Fruit fly (Drosophila melanogaster) whole organism, embryonic: ENCODE measurements around the gene Cka.

Source experiments
- Abd-B ChIP-seq: fragments of 200-800 bp; sonication (Bioruptor generic); optimal IDR thresholded peaks from 2 replicates; lab custom pipeline; 2018; ENCODE audit warnings: missing biosample characterization, mild to moderate bottlenecking, missing genetic modification characterization, moderate library complexity
- Atf6 ChIP-seq: fragments of 200-800 bp; sonication (Bioruptor generic); IDR thresholded peaks from 2 replicates; pipeline ENCODE4 v1.3.6; 2022; ENCODE audit warnings: missing biosample characterization, missing genetic modification characterization
- B-H2 ChIP-seq: fragments of 200-800 bp; sonication (Bioruptor generic); optimal IDR thresholded peaks from 2 replicates; lab custom pipeline; 2018; ENCODE audit warnings: missing biosample characterization, mild to moderate bottlenecking, missing genetic modification characterization
- CG10147 ChIP-seq: fragments of 200-800 bp; sonication (Bioruptor generic); optimal IDR thresholded peaks from 2 replicates; lab custom pipeline; 2019; ENCODE audit warnings: missing biosample characterization, mild to moderate bottlenecking, missing genetic modification characterization, moderate library complexity
- CG11398 ChIP-seq: fragments of 200-800 bp; sonication (Bioruptor generic); optimal IDR thresholded peaks from 2 replicates; lab custom pipeline; 2016; ENCODE audit warnings: missing biosample characterization, missing genetic modification characterization
- CG12769 ChIP-seq: fragments of 200-800 bp; sonication (Bioruptor generic); optimal IDR thresholded peaks from 2 replicates; lab custom pipeline; 2019; ENCODE audit warnings: missing biosample characterization, mild to moderate bottlenecking, missing genetic modification characterization, moderate library complexity
- CG2199 ChIP-seq: fragments of 200-800 bp; sonication (Bioruptor generic); IDR thresholded peaks from 3 replicates; pipeline ENCODE4 v1.3.6; 2022; ENCODE audit warnings: missing biosample characterization, missing genetic modification characterization
- CG34376 ChIP-seq: fragments of 200-800 bp; sonication (Bioruptor generic); optimal IDR thresholded peaks from 2 replicates; lab custom pipeline; 2018; ENCODE audit warnings: missing biosample characterization, mild to moderate bottlenecking, missing genetic modification characterization
- CG4730 ChIP-seq: fragments of 200-800 bp; sonication (Bioruptor generic); IDR thresholded peaks from 2 replicates; pipeline ENCODE4 v1.3.6; 2022; ENCODE audit warnings: missing biosample characterization, missing genetic modification characterization
- CG5180 ChIP-seq: fragments of 200-800 bp; sonication (Bioruptor generic); optimal IDR thresholded peaks from 3 replicates; lab custom pipeline; 2017; ENCODE audit warnings: missing biosample characterization, missing genetic modification characterization, mild to moderate bottlenecking, moderate library complexity, missing genetic modification reagents
- CG6791 ChIP-seq: fragments of 200-800 bp; sonication (Bioruptor generic); IDR thresholded peaks from 3 replicates; pipeline ENCODE4 v1.3.6; 2022; ENCODE audit warnings: missing biosample characterization, missing genetic modification characterization; ENCODE audit not compliant: partially characterized antibody
- CG7372 ChIP-seq: fragments of 200-800 bp; sonication (Bioruptor generic); IDR thresholded peaks from 2 replicates; pipeline ENCODE4 v1.3.6; 2022; ENCODE audit warnings: missing biosample characterization, missing genetic modification characterization
- CG9609 ChIP-seq: fragments of 200-800 bp; sonication (Bioruptor generic); optimal IDR thresholded peaks from 3 replicates; lab custom pipeline; 2016; ENCODE audit warnings: missing biosample characterization, missing genetic modification characterization
- Dp ChIP-seq: fragments of 200-800 bp; sonication (Bioruptor generic); optimal IDR thresholded peaks from 2 replicates; lab custom pipeline; 2018; ENCODE audit warnings: missing biosample characterization, mild to moderate bottlenecking, missing genetic modification characterization, moderate library complexity
- Ets65A ChIP-seq: fragments of 200-800 bp; sonication (Bioruptor generic); peaks from one replicate; lab custom pipeline; 2016; ENCODE audit warnings: missing biosample characterization, missing genetic modification characterization
- GATAe ChIP-seq: fragments of 200-800 bp; sonication (Bioruptor generic); conservative IDR thresholded peaks from 2 replicates; pipeline ENCODE4 v1.3.6; 2022; ENCODE audit warnings: missing biosample characterization, missing genetic modification characterization
- HLHmδ ChIP-seq: fragments of 200-800 bp; sonication (Bioruptor generic); optimal IDR thresholded peaks from 2 replicates; lab custom pipeline; 2018; ENCODE audit warnings: missing biosample characterization, mild to moderate bottlenecking, missing genetic modification characterization, moderate library complexity
- Hey ChIP-seq: fragments of 200-800 bp; sonication (Bioruptor generic); optimal IDR thresholded peaks from 3 replicates; lab custom pipeline; 2018; ENCODE audit warnings: missing biosample characterization, mild to moderate bottlenecking, missing genetic modification characterization
- Hr78 ChIP-seq, 2 experiments: fragments of 200-800 bp in 1 of 2; fragments of >200 bp in 1 of 2; sonication (Bioruptor generic) in 1 of 2; optimal IDR thresholded peaks; 2 replicates each; lab custom pipeline; 2017 to 2019; ENCODE audit warnings: missing biosample characterization in 2 of 2, missing genetic modification characterization in 2 of 2, mild to moderate bottlenecking in 1 of 2, moderate library complexity in 1 of 2
- MBD-R2 ChIP-seq: fragments of 200-800 bp; sonication (Bioruptor generic); IDR thresholded peaks from 2 replicates; pipeline ENCODE4 v1.3.6; 2022; ENCODE audit warnings: missing biosample characterization, missing genetic modification characterization
- Med ChIP-seq: fragments of 200-800 bp; sonication (Bioruptor generic); peaks from one replicate; lab custom pipeline; 2016; ENCODE audit warnings: missing biosample characterization, missing genetic modification characterization, mild to moderate bottlenecking, inconsistent platforms, moderate library complexity
- ac ChIP-seq: fragments of 200-800 bp; sonication (Bioruptor generic); optimal IDR thresholded peaks from 3 replicates; lab custom pipeline; 2017; ENCODE audit warnings: missing biosample characterization, mild to moderate bottlenecking, missing genetic modification characterization
- chinmo ChIP-seq: fragments of 200-800 bp; sonication (Bioruptor generic); IDR thresholded peaks from 4 replicates; pipeline ENCODE4 v1.3.6; 2022; ENCODE audit warnings: missing biosample characterization, missing genetic modification characterization; ENCODE audit not compliant: partially characterized antibody
- dati ChIP-seq: fragments of 200-800 bp; sonication (Bioruptor generic); IDR thresholded peaks from 2 replicates; pipeline ENCODE4 v1.3.6; 2022; ENCODE audit warnings: missing biosample characterization, missing genetic modification characterization
- dmrt99B ChIP-seq: fragments of 200-800 bp; sonication (Bioruptor generic); optimal IDR thresholded peaks from 2 replicates; lab custom pipeline; 2018; ENCODE audit warnings: missing biosample characterization, mild to moderate bottlenecking, missing genetic modification characterization, moderate library complexity
- dpn ChIP-seq, 2 experiments: fragments of 200-800 bp; sonication (Bioruptor generic); optimal IDR thresholded peaks; 3 replicates each; lab custom pipeline; 2016; ENCODE audit warnings: missing biosample characterization in 2 of 2, missing genetic modification characterization in 2 of 2
- ewg ChIP-seq: fragments of 200-800 bp; sonication (Bioruptor generic); optimal IDR thresholded peaks from 3 replicates; lab custom pipeline; 2017; ENCODE audit warnings: mild to moderate bottlenecking, missing biosample characterization, missing genetic modification reagents, missing genetic modification characterization
- exex ChIP-seq: fragments of 200-800 bp; sonication (Bioruptor generic); optimal IDR thresholded peaks from 4 replicates; lab custom pipeline; 2018; ENCODE audit warnings: missing biosample characterization, mild to moderate bottlenecking, missing genetic modification characterization, moderate library complexity
- fd64A ChIP-seq: fragments of 200-800 bp; sonication (Bioruptor generic); optimal IDR thresholded peaks from 3 replicates; lab custom pipeline; 2018; ENCODE audit warnings: missing biosample characterization, mild to moderate bottlenecking, missing genetic modification characterization
- grn ChIP-seq: fragments of 200-800 bp; sonication (Bioruptor generic); optimal IDR thresholded peaks from 3 replicates; lab custom pipeline; 2017; ENCODE audit warnings: missing biosample characterization, missing genetic modification characterization
- ken ChIP-seq: fragments of 200-800 bp; sonication (Bioruptor generic); IDR thresholded peaks from 3 replicates; pipeline ENCODE4 v1.3.6; 2022; ENCODE audit warnings: missing biosample characterization, missing genetic modification characterization
- kni ChIP-seq: fragments of 200-800 bp; sonication (Bioruptor generic); optimal IDR thresholded peaks from 3 replicates; lab custom pipeline; 2017; ENCODE audit warnings: mild to moderate bottlenecking, missing biosample characterization, missing genetic modification reagents, missing genetic modification characterization
- mirr ChIP-seq: fragments of 200-800 bp; sonication (Bioruptor generic); optimal IDR thresholded peaks from 3 replicates; lab custom pipeline; 2018; ENCODE audit warnings: missing biosample characterization, mild to moderate bottlenecking, missing genetic modification characterization
- onecut ChIP-seq: fragments of 200-800 bp; sonication (Bioruptor generic); IDR thresholded peaks from 2 replicates; pipeline ENCODE4 v1.3.6; 2022; ENCODE audit warnings: missing biosample characterization, missing genetic modification characterization
- pita ChIP-seq: fragments of 200-800 bp; sonication (Bioruptor generic); optimal IDR thresholded peaks from 2 replicates; lab custom pipeline; 2017; ENCODE audit warnings: missing biosample characterization, mild to moderate bottlenecking, missing genetic modification characterization
- pros ChIP-seq: fragments of 200-800 bp; sonication (Bioruptor generic); optimal IDR thresholded peaks from 3 replicates; lab custom pipeline; 2019; ENCODE audit warnings: missing biosample characterization, mild to moderate bottlenecking, missing genetic modification characterization, moderate library complexity
- sens ChIP-seq: fragments of 200-800 bp; sonication (Bioruptor generic); peaks from one replicate; lab custom pipeline; 2016; ENCODE audit warnings: missing biosample characterization, missing genetic modification characterization
- sqz ChIP-seq: fragments of 200-800 bp; sonication (Bioruptor generic); optimal IDR thresholded peaks from 3 replicates; lab custom pipeline; 2018; ENCODE audit warnings: missing biosample characterization, mild to moderate bottlenecking, missing genetic modification characterization
- stc ChIP-seq: fragments of 200-800 bp; sonication (Bioruptor generic); IDR thresholded peaks from 2 replicates; pipeline ENCODE4 v1.3.6; 2022; ENCODE audit warnings: missing biosample characterization, missing genetic modification characterization
- sug ChIP-seq: fragments of 200-800 bp; optimal IDR thresholded peaks from 2 replicates; lab custom pipeline; 2019; ENCODE audit warnings: missing biosample characterization, mild to moderate bottlenecking, missing genetic modification characterization, moderate library complexity
- tap ChIP-seq: fragments of 200-800 bp; optimal IDR thresholded peaks from 3 replicates; lab custom pipeline; 2019; ENCODE audit warnings: missing biosample characterization, mild to moderate bottlenecking, missing genetic modification characterization, moderate library complexity
- unpg ChIP-seq: fragments of 200-800 bp; sonication (Bioruptor generic); optimal IDR thresholded peaks from 3 replicates; lab custom pipeline; 2018; ENCODE audit warnings: missing biosample characterization, mild to moderate bottlenecking, missing genetic modification characterization, moderate library complexity

Cka gene

dm6 chr2L:7997290-7998079, 33.0 kb upstream of the Cka start (continued):
- no peak for TF ChIP-seq dpn (GFP tag; optimal IDR thresholded peaks at IDR 0.05; lab: Kevin White, UChicago)
- TF ChIP-seq ken (GFP tag; lab: Robert Waterston, UW): no peak
- TF ChIP-seq dati (GFP tag; lab: Robert Waterston, UW): no peak
- peak; percentile 33 for TF ChIP-seq Ets65A
- no peak for TF ChIP-seq CG9609 (GFP tag; lab: Kevin White, UChicago)
- peak; percentile 21 for TF ChIP-seq Abd-B (GFP tag; lab: Kevin White, UChicago)
- no peak for TF ChIP-seq CG10147 (GFP tag; lab: Kevin White, UChicago)
- peak; percentile 24 for TF ChIP-seq unpg
- TF ChIP-seq dmrt99B (tag; lab: Kevin White, UChicago): peak; percentile 60
- TF ChIP-seq CG11398 (GFP tag; lab: Kevin White, UChicago): no peak
- TF ChIP-seq ac (GFP tag; lab: Kevin White, UChicago): no peak
- TF ChIP-seq CG4730: no peak
- no peak for TF ChIP-seq Dp (GFP tag; lab: Kevin White, UChicago)
- TF ChIP-seq stc: 0 out of 2 replicates have a peak, but pooled peaks have one; percentile 33

DNA sequence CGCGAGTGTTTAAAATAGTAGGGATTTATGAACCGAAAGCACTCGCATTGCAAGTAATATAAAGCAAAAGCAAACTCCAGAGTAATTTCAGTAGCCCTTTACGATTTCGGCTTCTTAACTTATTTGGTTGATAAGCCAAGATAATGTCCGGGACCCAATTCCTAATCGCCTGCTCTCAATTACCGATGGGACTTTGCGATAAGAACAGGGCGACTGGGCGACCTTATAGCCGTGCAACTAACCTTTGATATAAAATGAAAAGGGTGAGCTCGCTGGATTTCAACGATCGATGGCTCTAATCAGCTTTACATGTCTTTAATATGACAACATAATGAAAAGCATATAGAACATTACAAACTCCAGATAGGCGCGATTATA, 32.5 kb upstream of the Cka start, which contains the start of gene CG7227:
Gene CG7227, minus strand, starts transcription at position 72 of the 378 bp plus-strand sequence.
- TF ChIP-seq CG12769 (tag; lab: Kevin White, UChicago) (peak; percentile 24), B-H2 (GFP tag; lab: Kevin White, UChicago) (no peak), onecut (GFP tag; lab: Robert Waterston, UW) (0 out of 2 replicates have a peak, but pooled peaks have one; percentile 1), CG7372 (no peak), CG6791 (GFP tag; lab: Robert Waterston, UW) (no peak), kni (GFP tag; lab: Kevin White, UChicago) (peak; percentile 3), GATAe (GFP tag; lab: Robert Waterston, UW) (0 out of 2 replicates have a peak, but pooled peaks have one; percentile 11), pros (peak; percentile 35), chinmo (peak; percentile 59; the same call in 1 of the 4 replicates), CG2199 (GFP tag; lab: Robert Waterston, UW) (peak; percentile 78; the same call in 1 of the 3 replicates), sug (tag; lab: Kevin White, UChicago) (peak; percentile 37), HLHmδ (peak; percentile 40), Hr78 (GFP tag; optimal IDR thresholded peaks at IDR 0.05; lab: Kevin White, UChicago) (peak in 1 of 2 experiments; percentile 98), mirr (GFP tag; lab: Kevin White, UChicago) (peak; percentile 75), pita (GFP tag; lab: Kevin White, UChicago) (no peak), Med (GFP tag; lab: Kevin White, UChicago) (peak; percentile 68), fd64A (peak; percentile 31), sens (GFP tag; lab: Kevin White, UChicago) (peak; percentile 55), grn (GFP tag; lab: Kevin White, UChicago) (peak; percentile 96), ewg (GFP tag; lab: Kevin White, UChicago) (no peak), CG5180 (GFP tag; lab: Kevin White, UChicago) (peak; percentile 10), exex (tag; lab: Kevin White, UChicago) (peak; percentile 97), Hey (no peak), Atf6 (0 out of 2 replicates have a peak, but pooled peaks have one; percentile 16), sqz (GFP tag; lab: Kevin White, UChicago) (peak; percentile 7), tap (tag; lab: Kevin White, UChicago) (peak; percentile 8), CG34376 (GFP tag; lab: Kevin White, UChicago) (peak; percentile 71), MBD-R2 (GFP tag; lab: Robert Waterston, UW) (no peak)
